Fruit fly (Drosophila melanogaster) whole organism: ENCODE data around the gene CG31709.

ENCODE experiments used
- CG8478 ChIP-seq: fragments of >200 bp; optimal IDR thresholded peaks from 2 replicates; lab custom pipeline; 2018; ENCODE audit warnings: inconsistent platforms
- Dll ChIP-seq: fragments of >200 bp; optimal IDR thresholded peaks from 2 replicates; lab custom pipeline; 2017
- EcR ChIP-seq, 2 experiments: fragments of >200 bp; optimal IDR thresholded peaks; 2 replicates each; lab custom pipeline; 2017; ENCODE audit warnings: missing biosample characterization in 2 of 2, missing genetic modification characterization in 2 of 2, missing genetic modification reagents in 2 of 2
- pan ChIP-seq: fragments of >200 bp; optimal IDR thresholded peaks from 2 replicates; lab custom pipeline; 2017
- psq ChIP-seq: fragments of >200 bp; optimal IDR thresholded peaks from 2 replicates; lab custom pipeline; 2017
- usp ChIP-seq: fragments of >200 bp; optimal IDR thresholded peaks from 2 replicates; lab custom pipeline; 2017; ENCODE audit warnings: missing biosample characterization, missing genetic modification characterization, mixed read lengths

CG31709 gene

DNA sequence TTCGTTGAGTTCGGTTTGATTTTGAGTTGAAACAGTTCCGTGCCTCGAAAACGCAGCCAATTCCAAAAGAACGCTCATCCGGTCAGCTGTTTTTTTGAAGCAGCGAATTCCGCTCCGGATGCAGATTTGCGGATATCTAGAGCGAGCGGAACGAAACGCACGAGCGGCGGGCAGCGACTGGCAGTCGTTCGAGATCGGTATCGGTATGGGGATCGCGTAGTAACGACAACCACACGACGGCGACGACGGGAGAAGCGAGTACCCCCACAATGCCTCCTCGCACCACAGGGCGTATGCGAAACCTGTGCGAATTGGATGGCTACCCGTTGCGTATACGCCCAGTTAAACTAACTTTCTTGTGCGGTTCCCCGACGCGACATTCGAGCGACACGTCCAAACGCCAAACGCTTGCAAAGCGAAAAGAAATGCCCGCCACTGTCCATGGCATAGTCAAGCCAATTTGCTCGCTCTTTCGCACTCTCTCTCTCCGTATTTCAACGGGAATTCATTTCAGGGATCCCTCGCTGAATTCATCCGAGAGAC, 19.3 kb downstream of the CG31709 start:
- TF ChIP-seq pan (lab: Kevin White, UChicago), result no peak
- no peak for TF ChIP-seq psq
- TF ChIP-seq Dll, result no peak
- TF ChIP-seq usp (GFP tag; lab: Kevin White, UChicago), result no peak
- no peak for TF ChIP-seq EcR (GFP tag; optimal IDR thresholded peaks at IDR 0.05; lab: Kevin White, UChicago)
- no peak for TF ChIP-seq CG8478 (lab: Kevin White, UChicago)

dm6 chr2L:9557858-9558257, 21.6 kb downstream of the CG31709 start:
- TF ChIP-seq Dll (no peak), psq (no peak), pan (lab: Kevin White, UChicago) (no peak), CG8478 (lab: Kevin White, UChicago) (no peak), EcR (GFP tag; optimal IDR thresholded peaks at IDR 0.05; lab: Kevin White, UChicago) (no peak), usp (GFP tag; lab: Kevin White, UChicago) (no peak)

dm6 chr2L:9550880-9551279, 28.6 kb downstream of the CG31709 start:
- TF ChIP-seq Dll (no peak), pan (lab: Kevin White, UChicago) (no peak), EcR (GFP tag; optimal IDR thresholded peaks at IDR 0.05; lab: Kevin White, UChicago) (no peak), CG8478 (lab: Kevin White, UChicago) (no peak), usp (GFP tag; lab: Kevin White, UChicago) (no peak), psq (no peak)

dm6 chr2L:9545511-9545910, 33.9 kb downstream of the CG31709 start, which contains the start of gene CG13114:
Gene CG13114, plus strand, starts transcription at chr2L:9545811.
- no peak for TF ChIP-seq Dll
- no peak for TF ChIP-seq usp (GFP tag; lab: Kevin White, UChicago)
- TF ChIP-seq EcR (GFP tag; optimal IDR thresholded peaks at IDR 0.05; lab: Kevin White, UChicago), result no peak
- TF ChIP-seq psq, result no peak
- TF ChIP-seq CG8478 (lab: Kevin White, UChicago), result no peak
- TF ChIP-seq pan (lab: Kevin White, UChicago), result no peak

dm6 chr2L:9543871-9544270, 35.6 kb downstream of the CG31709 start, which contains the start of gene CG13113:
Gene CG13113, plus strand, starts transcription at chr2L:9544171.
- TF ChIP-seq psq (no peak), EcR (GFP tag; optimal IDR thresholded peaks at IDR 0.05; lab: Kevin White, UChicago) (no peak), usp (GFP tag; lab: Kevin White, UChicago) (no peak), CG8478 (lab: Kevin White, UChicago) (no peak), Dll (no peak), pan (lab: Kevin White, UChicago) (no peak)

DNA sequence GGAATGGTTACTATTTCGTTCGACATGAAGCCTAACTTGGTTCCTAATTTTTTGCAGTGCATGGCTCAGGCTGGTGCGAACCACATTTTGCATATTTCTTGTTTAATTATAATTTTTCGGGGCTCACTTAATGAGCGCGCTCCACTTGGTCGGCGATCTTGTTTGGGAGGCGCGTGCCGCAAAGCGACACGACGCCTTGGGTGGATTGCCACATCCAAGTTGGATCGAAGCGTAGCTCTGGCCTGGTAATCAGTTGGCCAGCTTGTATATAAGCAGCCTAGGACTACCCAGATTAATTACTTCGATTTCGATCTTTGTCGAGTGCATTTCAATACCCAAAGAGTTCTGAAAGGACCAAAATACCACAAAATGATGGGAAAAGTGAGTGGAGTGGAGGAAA, 36.9 kb downstream of the CG31709 start, which contains the start of gene Cpr30B:
Cpr30B (plus strand) TSS at position 301 of the 400 bp plus-strand sequence.
- TF ChIP-seq pan (lab: Kevin White, UChicago) (no peak), usp (GFP tag; lab: Kevin White, UChicago) (no peak), Dll (no peak), EcR (GFP tag; optimal IDR thresholded peaks at IDR 0.05; lab: Kevin White, UChicago) (no peak), CG8478 (lab: Kevin White, UChicago) (no peak), psq (no peak)

DNA sequence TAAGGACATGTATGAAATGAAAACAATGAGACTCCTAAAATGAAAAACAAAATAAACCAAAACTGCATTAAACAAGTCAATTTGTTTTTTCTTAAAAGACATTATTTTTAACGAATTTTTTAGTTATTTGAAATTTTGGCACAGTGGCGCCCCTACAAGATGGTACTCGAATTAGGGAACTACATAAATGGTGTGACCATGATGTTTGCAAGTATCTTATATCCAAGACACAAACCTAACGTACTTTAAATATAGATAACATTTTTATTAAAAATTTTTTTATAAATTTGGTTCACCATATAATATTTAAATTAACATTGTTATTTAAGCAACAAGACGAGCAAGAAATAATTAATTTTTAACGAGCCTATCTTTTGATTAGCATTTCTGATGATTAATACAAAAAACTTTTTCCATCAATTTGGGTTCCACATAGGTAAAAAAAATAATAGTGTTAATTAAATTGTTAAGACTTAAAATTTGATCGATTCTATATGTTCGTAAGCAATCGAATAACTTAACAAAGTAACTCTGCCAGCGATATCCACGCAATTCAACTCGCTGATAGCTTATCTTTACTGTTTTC, 39.4 kb downstream of the CG31709 start, which contains the start of gene CG17855:
CG17855 (plus strand) TSS at position 536 of the 586 bp plus-strand sequence.
- TF ChIP-seq pan (lab: Kevin White, UChicago) (no peak), usp (GFP tag; lab: Kevin White, UChicago) (no peak), CG8478 (lab: Kevin White, UChicago) (no peak), Dll (no peak), EcR (GFP tag; optimal IDR thresholded peaks at IDR 0.05; lab: Kevin White, UChicago) (no peak), psq (no peak)

DNA sequence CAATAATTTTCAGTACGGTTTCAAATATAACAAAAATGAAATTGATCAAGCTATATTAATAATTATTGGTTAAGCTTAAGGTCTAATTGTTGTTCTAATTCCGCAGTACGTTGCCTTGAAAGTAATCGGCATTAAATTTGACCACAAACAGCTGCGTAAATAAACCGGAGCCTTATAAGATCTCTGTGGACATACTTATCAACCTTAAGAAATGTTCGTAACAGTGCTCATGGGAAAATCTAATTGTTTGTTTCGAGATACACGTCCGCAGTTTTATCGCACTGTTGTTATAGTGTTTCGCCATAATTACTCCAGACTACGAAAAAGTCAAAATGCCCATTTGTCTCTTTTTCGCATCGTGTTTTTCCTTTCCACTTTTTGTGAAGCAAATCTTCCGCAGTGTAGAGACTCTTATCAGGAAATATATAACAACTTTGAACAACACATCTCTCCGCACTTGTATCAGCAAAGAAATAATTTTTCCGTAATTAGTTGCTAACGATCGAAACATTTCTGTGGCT, 49.5 kb downstream of the CG31709 start:
- TF ChIP-seq usp (GFP tag; lab: Kevin White, UChicago), result no peak

- TF ChIP-seq psq (no peak), EcR (GFP tag; optimal IDR thresholded peaks at IDR 0.05; lab: Kevin White, UChicago) (no peak), pan (lab: Kevin White, UChicago) (no peak), CG8478 (lab: Kevin White, UChicago) (no peak), Dll (no peak), usp (GFP tag; lab: Kevin White, UChicago) (no peak)
Measured at dm6 chr2L:9528215-9528614, 51.2 kb downstream of the CG31709 start, which contains the start of gene CG31883. Gene CG31883, plus strand, starts transcription at chr2L:9528515.
